Fruit fly (Drosophila melanogaster) whole organism: ENCODE results near the gene CG14280.

ENCODE experiments used
- CG8478 ChIP-seq: fragments of >200 bp; optimal IDR thresholded peaks from 2 replicates; lab custom pipeline; 2018; ENCODE audit warnings: inconsistent platforms
- Dll ChIP-seq: fragments of >200 bp; optimal IDR thresholded peaks from 2 replicates; lab custom pipeline; 2017
- EcR ChIP-seq, 2 experiments: fragments of >200 bp; optimal IDR thresholded peaks; 2 replicates each; lab custom pipeline; 2017; ENCODE audit warnings: missing biosample characterization in 2 of 2, missing genetic modification characterization in 2 of 2, missing genetic modification reagents in 2 of 2
- pan ChIP-seq: fragments of >200 bp; optimal IDR thresholded peaks from 2 replicates; lab custom pipeline; 2017
- psq ChIP-seq: fragments of >200 bp; optimal IDR thresholded peaks from 2 replicates; lab custom pipeline; 2017
- usp ChIP-seq: fragments of >200 bp; optimal IDR thresholded peaks from 2 replicates; lab custom pipeline; 2017; ENCODE audit warnings: missing biosample characterization, missing genetic modification characterization, mixed read lengths

DNA sequence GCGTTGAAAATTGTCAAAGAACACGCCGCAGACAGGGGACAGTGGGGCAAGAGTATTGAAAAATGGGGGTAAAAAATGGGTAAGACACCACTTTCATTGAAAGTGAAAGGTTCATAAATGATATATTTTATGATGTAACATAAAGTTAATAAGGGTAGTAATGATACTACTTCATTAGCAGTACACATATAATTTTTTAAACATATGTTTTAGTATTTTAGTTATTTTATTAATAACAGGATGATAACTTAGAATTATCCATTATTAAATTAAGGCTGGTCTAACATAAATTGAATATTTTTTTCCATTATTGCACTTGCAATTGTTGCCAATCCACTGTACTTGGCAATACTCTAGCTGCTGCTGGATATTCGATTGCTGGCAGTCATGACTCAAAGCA, 17.5 kb downstream of the CG14280 start:
- no peak for TF ChIP-seq pan (lab: Kevin White, UChicago)
- TF ChIP-seq usp = no peak
- TF ChIP-seq psq = no peak
- TF ChIP-seq Dll (lab: Kevin White, UChicago) = no peak
- no peak for TF ChIP-seq CG8478 (lab: Kevin White, UChicago)
- no peak for TF ChIP-seq EcR (GFP tag; optimal IDR thresholded peaks at IDR 0.05; lab: Kevin White, UChicago)
